Fruit fly (Drosophila melanogaster): Measurements from ENCODE around the gene CG14995.

DNA sequence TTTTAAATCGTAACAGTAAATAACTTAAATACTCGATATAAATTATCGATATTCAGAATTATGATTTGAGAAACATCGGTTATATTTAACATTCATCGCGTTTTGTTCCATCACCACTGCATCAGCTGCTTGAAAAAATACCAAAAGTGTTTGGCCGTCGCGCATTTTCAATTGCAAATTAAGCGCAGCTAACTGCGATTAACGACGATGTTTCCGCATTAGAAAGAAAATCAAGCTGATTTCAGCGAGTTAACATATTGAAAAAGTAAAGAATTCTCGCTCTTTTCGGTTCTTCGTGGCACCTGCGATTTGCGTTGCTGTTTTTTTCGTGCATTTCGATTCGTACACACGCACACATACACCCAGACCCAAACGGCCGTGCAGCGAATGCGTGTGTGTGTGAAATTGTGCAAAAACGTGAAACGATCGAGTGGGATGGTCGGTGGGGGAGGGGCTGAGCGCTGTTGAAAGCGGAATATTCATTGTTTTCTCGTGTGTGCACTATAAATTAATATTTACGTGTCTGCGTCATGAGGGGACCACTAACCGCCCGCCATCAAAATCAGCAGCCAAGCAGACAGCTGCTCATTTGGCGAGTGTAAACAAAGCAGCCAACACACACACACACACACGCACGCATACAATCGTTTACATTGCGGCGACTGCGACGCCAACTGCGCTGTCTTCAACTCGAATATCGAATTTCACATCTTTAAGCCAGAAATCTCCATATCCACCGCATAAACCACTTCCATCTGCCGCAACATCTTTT lies 5.2 kb upstream of the CG14995 start, which contains the start of gene Ack:
- TF ChIP-seq usp (GFP tag; optimal IDR thresholded peaks at IDR 0.05) (no peak), psq (optimal IDR thresholded peaks at IDR 0.05) (no peak), Dll (optimal IDR thresholded peaks at IDR 0.05) (no peak), CG8478 (optimal IDR thresholded peaks at IDR 0.05) (peak; percentile 52), EcR (GFP tag; optimal IDR thresholded peaks at IDR 0.05) (no peak)

Measured in whole organism.